Worm (Caenorhabditis elegans) whole organism, L1 larva: ENCODE measurements around the gene T25F10.3.

Source experiments
- elt-2 ChIP-seq: sonication (generic microtip); optimal IDR thresholded peaks from 2 replicates; lab custom pipeline; 2016; ENCODE audit warnings: missing genetic modification characterization, mild to moderate bottlenecking, inconsistent platforms, missing compliant biosample characterization, missing genetic modification reagents
- irx-1 ChIP-seq: sonication (generic microtip); optimal IDR thresholded peaks from 2 replicates; lab custom pipeline; 2016; ENCODE audit warnings: missing genetic modification characterization, missing compliant biosample characterization
- lin-14 ChIP-seq: fragments of 200-800 bp; sonication (Bioruptor generic); optimal IDR thresholded peaks from 2 replicates; lab custom pipeline; 2018; ENCODE audit warnings: mild to moderate bottlenecking, missing genetic modification characterization, moderate library complexity, missing compliant biosample characterization
- lin-39 ChIP-seq: fragments of 150-350 bp; optimal IDR thresholded peaks from 2 replicates; lab custom pipeline; 2014; ENCODE audit warnings: missing biosample characterization, missing genetic modification reagents, missing genetic modification characterization
- lsy-2 ChIP-seq, 2 experiments: fragments of 150-350 bp; optimal IDR thresholded peaks; 2 replicates each; lab custom pipeline; 2014; ENCODE audit warnings: missing biosample characterization in 2 of 2, missing genetic modification characterization in 2 of 2
- unc-62 ChIP-seq: fragments of 150-350 bp; optimal IDR thresholded peaks from 2 replicates; lab custom pipeline; 2014; ENCODE audit warnings: missing biosample characterization, missing genetic modification reagents, missing genetic modification characterization

DNA sequence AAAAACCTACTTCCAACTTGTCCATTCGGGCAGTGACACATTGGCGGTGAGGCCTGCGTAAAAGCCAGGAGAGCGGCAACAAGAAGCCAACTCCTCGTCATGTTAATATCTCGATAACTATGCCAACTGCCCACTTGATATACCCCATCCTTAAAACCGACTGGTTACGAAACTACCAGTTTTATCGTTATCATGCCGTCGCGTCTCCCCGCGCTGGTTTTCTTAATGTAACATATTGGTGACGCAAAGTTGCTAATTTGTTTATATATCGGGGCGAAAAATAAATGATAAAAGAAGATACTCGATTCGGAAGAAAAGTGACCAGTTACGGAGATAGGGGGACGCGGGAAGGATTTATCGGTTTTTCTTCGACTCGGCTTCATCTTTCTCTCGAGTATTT is 13.3 kb upstream of the T25F10.3 start, which contains the start of gene grl-9:
- no peak for TF ChIP-seq elt-2 (tag; lab: Kevin White, UChicago)
- no peak for TF ChIP-seq irx-1 (tag; lab: Kevin White, UChicago)
- TF ChIP-seq lin-14 (GFP tag; lab: Kevin White, UChicago), result no peak
- TF ChIP-seq lsy-2 (tag; optimal IDR thresholded peaks at IDR 0.05; lab: Kevin White, UChicago), result no peak
- TF ChIP-seq lin-39 (tag; lab: Kevin White, UChicago), result no peak
- TF ChIP-seq unc-62 (GFP tag; lab: Kevin White, UChicago), result no peak
